Fruit fly (Drosophila melanogaster) whole organism, prepupa: ENCODE results near the gene CG13067.
A peak's percentile ranks its signal among the peaks of the same experiment; 100 is the strongest.

Experiments
- Blimp-1 ChIP-seq: fragments of 200-800 bp; sonication (Bioruptor generic); optimal IDR thresholded peaks from 3 replicates; lab custom pipeline; 2017; ENCODE audit warnings: missing biosample characterization, missing genetic modification characterization, mild to moderate bottlenecking, moderate library complexity, missing genetic modification reagents
- CG11294 ChIP-seq: fragments of 200-800 bp; sonication (Bioruptor generic); IDR thresholded peaks from 2 replicates; pipeline ENCODE4 v1.3.6; 2022; ENCODE audit warnings: missing biosample characterization, missing genetic modification characterization
- CG1621 ChIP-seq: fragments of 200-800 bp; sonication (Bioruptor generic); optimal IDR thresholded peaks from 3 replicates; lab custom pipeline; 2018; ENCODE audit warnings: missing biosample characterization, mild to moderate bottlenecking, missing genetic modification characterization
- CG3032 ChIP-seq: fragments of 200-800 bp; optimal IDR thresholded peaks from 2 replicates; lab custom pipeline; 2019; ENCODE audit warnings: missing biosample characterization, mild to moderate bottlenecking, missing genetic modification characterization, moderate library complexity
- CG31627 ChIP-seq: fragments of 200-800 bp; sonication (Bioruptor generic); optimal IDR thresholded peaks from 3 replicates; lab custom pipeline; 2016; ENCODE audit warnings: missing biosample characterization, missing genetic modification characterization
- CG32006 ChIP-seq: fragments of 200-800 bp; sonication (Bioruptor generic); optimal IDR thresholded peaks from 3 replicates; lab custom pipeline; 2017; ENCODE audit warnings: missing biosample characterization, mild to moderate bottlenecking, missing genetic modification characterization
- CG3919 ChIP-seq: fragments of 200-800 bp; sonication (Bioruptor generic); optimal IDR thresholded peaks from 3 replicates; lab custom pipeline; 2016; ENCODE audit warnings: missing biosample characterization, missing genetic modification characterization
- CG4318 ChIP-seq: fragments of 200-800 bp; sonication (Bioruptor generic); optimal IDR thresholded peaks from 3 replicates; lab custom pipeline; 2017; ENCODE audit warnings: missing biosample characterization, mild to moderate bottlenecking, missing genetic modification characterization
- CG6163 ChIP-seq: fragments of 200-800 bp; sonication (Bioruptor generic); IDR thresholded peaks from 3 replicates; pipeline ENCODE4 v1.3.6; 2022; ENCODE audit warnings: missing biosample characterization, missing genetic modification characterization
- CG6276 ChIP-seq: fragments of 200-800 bp; sonication (Bioruptor generic); optimal IDR thresholded peaks from 2 replicates; lab custom pipeline; 2017; ENCODE audit warnings: missing biosample characterization, mild to moderate bottlenecking, missing genetic modification characterization
- CG6792 ChIP-seq: fragments of 200-800 bp; sonication (Bioruptor generic); optimal IDR thresholded peaks from 3 replicates; lab custom pipeline; 2016; ENCODE audit warnings: missing biosample characterization, missing genetic modification characterization
- CG6854 ChIP-seq: fragments of 200-800 bp; sonication (Bioruptor generic); optimal IDR thresholded peaks from 2 replicates; lab custom pipeline; 2017; ENCODE audit warnings: missing biosample characterization, mild to moderate bottlenecking, missing genetic modification characterization
- CG7368 ChIP-seq: fragments of 200-800 bp; sonication (Bioruptor generic); optimal IDR thresholded peaks from 3 replicates; lab custom pipeline; 2016; ENCODE audit warnings: missing biosample characterization, missing genetic modification characterization
- CG8119 ChIP-seq: fragments of 200-800 bp; sonication (Bioruptor generic); IDR thresholded peaks from 3 replicates; pipeline ENCODE4 v1.3.6; 2022; ENCODE audit warnings: missing biosample characterization, missing genetic modification characterization
- Eip75B ChIP-seq: fragments of 200-800 bp; sonication (Bioruptor generic); optimal IDR thresholded peaks from 3 replicates; lab custom pipeline; 2016; ENCODE audit warnings: missing biosample characterization, missing genetic modification characterization
- Eip93F ChIP-seq: fragments of 200-800 bp; sonication (Bioruptor generic); optimal IDR thresholded peaks from 2 replicates; lab custom pipeline; 2016; ENCODE audit warnings: missing biosample characterization, mild to moderate bottlenecking, missing genetic modification characterization
- Ets21C ChIP-seq: fragments of 200-800 bp; sonication (Bioruptor generic); optimal IDR thresholded peaks from 3 replicates; lab custom pipeline; 2016; ENCODE audit warnings: missing biosample characterization, missing genetic modification characterization
- Hr38 ChIP-seq: sonication (Bioruptor generic); optimal IDR thresholded peaks from 2 replicates; lab custom pipeline; 2016; ENCODE audit warnings: missing biosample characterization, missing genetic modification characterization
- Hr39 ChIP-seq: fragments of 200-800 bp; sonication (Bioruptor generic); optimal IDR thresholded peaks from 2 replicates; lab custom pipeline; 2016; ENCODE audit warnings: missing biosample characterization, missing genetic modification characterization
- Hr4 ChIP-seq: fragments of 200-800 bp; sonication (Bioruptor generic); optimal IDR thresholded peaks from 3 replicates; lab custom pipeline; 2016; ENCODE audit warnings: missing biosample characterization, missing genetic modification characterization
- Lpt ChIP-seq: fragments of 200-800 bp; sonication (Bioruptor generic); optimal IDR thresholded peaks from 3 replicates; lab custom pipeline; 2016; ENCODE audit warnings: missing biosample characterization, missing genetic modification characterization
- Met ChIP-seq: fragments of 200-800 bp; sonication (Bioruptor generic); optimal IDR thresholded peaks from 3 replicates; lab custom pipeline; 2016; ENCODE audit warnings: missing biosample characterization, missing genetic modification characterization
- Sox14 ChIP-seq: fragments of 200-800 bp; sonication (Bioruptor generic); optimal IDR thresholded peaks from 3 replicates; lab custom pipeline; 2016; ENCODE audit warnings: missing biosample characterization, missing genetic modification characterization
- achi ChIP-seq: fragments of 200-800 bp; sonication (Bioruptor generic); optimal IDR thresholded peaks from 3 replicates; lab custom pipeline; 2016; ENCODE audit warnings: missing biosample characterization, missing genetic modification characterization
- acj6 ChIP-seq: fragments of 200-800 bp; sonication (Bioruptor generic); optimal IDR thresholded peaks from 3 replicates; lab custom pipeline; 2016; ENCODE audit warnings: missing biosample characterization, missing genetic modification characterization
- dsx ChIP-seq: fragments of 200-800 bp; optimal IDR thresholded peaks from 3 replicates; lab custom pipeline; 2019; ENCODE audit warnings: missing biosample characterization, mild to moderate bottlenecking, missing genetic modification characterization, moderate library complexity; ENCODE audit not compliant: poor library complexity, severe bottlenecking
- eg ChIP-seq: fragments of 200-800 bp; sonication (Bioruptor generic); IDR thresholded peaks from 3 replicates; pipeline ENCODE4 v1.3.6; 2022; ENCODE audit warnings: missing biosample characterization, missing genetic modification characterization
- esn ChIP-seq: fragments of 200-800 bp; sonication (Bioruptor generic); optimal IDR thresholded peaks from 2 replicates; lab custom pipeline; 2016; ENCODE audit warnings: missing biosample characterization, mild to moderate bottlenecking, missing genetic modification characterization, moderate library complexity
- fd59A ChIP-seq: fragments of 200-800 bp; sonication (Bioruptor generic); optimal IDR thresholded peaks from 2 replicates; lab custom pipeline; 2017; ENCODE audit warnings: missing biosample characterization, mild to moderate bottlenecking, missing genetic modification characterization, missing genetic modification reagents
- fd85E ChIP-seq: fragments of 200-800 bp; sonication (Bioruptor generic); optimal IDR thresholded peaks from 3 replicates; lab custom pipeline; 2016; ENCODE audit warnings: missing biosample characterization, missing genetic modification characterization
- fkh ChIP-seq: fragments of 200-800 bp; sonication (Bioruptor generic); optimal IDR thresholded peaks from 3 replicates; lab custom pipeline; 2017; ENCODE audit warnings: missing biosample characterization, mild to moderate bottlenecking, missing genetic modification characterization, moderate library complexity
- lz ChIP-seq: fragments of 200-800 bp; sonication (Bioruptor generic); optimal IDR thresholded peaks from 3 replicates; lab custom pipeline; 2016; ENCODE audit warnings: missing biosample characterization, missing genetic modification characterization
- salr ChIP-seq, 2 experiments: fragments of 200-800 bp; sonication (Bioruptor generic); optimal IDR thresholded peaks; 3 replicates each; lab custom pipeline; 2016 to 2018; ENCODE audit warnings: missing biosample characterization in 2 of 2, missing genetic modification characterization in 2 of 2, mild to moderate bottlenecking in 1 of 2
- ss ChIP-seq, 2 experiments: fragments of 200-800 bp; sonication (Bioruptor generic); optimal IDR thresholded peaks; 2 replicates in 1 of 2; 3 replicates in 1 of 2; lab custom pipeline; 2017 to 2018; ENCODE audit warnings: mild to moderate bottlenecking in 2 of 2, missing biosample characterization in 2 of 2, missing genetic modification characterization in 2 of 2, moderate library complexity in 1 of 2
- svp ChIP-seq: fragments of 200-800 bp; sonication (Bioruptor generic); peaks from one replicate; lab custom pipeline; 2016; ENCODE audit warnings: missing biosample characterization, missing genetic modification characterization
- topi ChIP-seq: fragments of 200-800 bp; sonication (Bioruptor generic); optimal IDR thresholded peaks from 3 replicates; lab custom pipeline; 2016; ENCODE audit warnings: missing biosample characterization, missing genetic modification characterization
- vri ChIP-seq: fragments of 200-800 bp; sonication (Bioruptor generic); optimal IDR thresholded peaks from 3 replicates; lab custom pipeline; 2016; ENCODE audit warnings: missing biosample characterization, mild to moderate bottlenecking, missing genetic modification characterization

The CG13067 gene

dm6 chr3L:16309972-16310371, 38.9 kb downstream of the CG13067 start (continued):
- TF ChIP-seq Hr39 (GFP tag; lab: Kevin White, UChicago) (peak; percentile 10), eg (GFP tag; lab: Robert Waterston, UW) (peak; percentile 86), achi (GFP tag; lab: Kevin White, UChicago) (peak; percentile 34), CG4318 (GFP tag; lab: Kevin White, UChicago) (peak; percentile 47), CG3032 (tag; lab: Kevin White, UChicago) (no peak), CG6276 (GFP tag; lab: Kevin White, UChicago) (peak; percentile 69), fd85E (GFP tag; lab: Kevin White, UChicago) (no peak), CG32006 (GFP tag; lab: Kevin White, UChicago) (peak; percentile 80), Lpt (GFP tag; lab: Kevin White, UChicago) (peak; percentile 56), Hr4 (GFP tag; lab: Kevin White, UChicago) (peak; percentile 77), fd59A (GFP tag; lab: Kevin White, UChicago) (no peak), CG8119 (GFP tag; lab: Robert Waterston, UW) (peak; percentile 66), svp (GFP tag; lab: Kevin White, UChicago) (no peak), CG6163 (peak; percentile 72; the same call in 2 of the 3 replicates), Met (GFP tag; lab: Kevin White, UChicago) (no peak), Blimp-1 (GFP tag; lab: Kevin White, UChicago) (no peak), fkh (GFP tag; lab: Kevin White, UChicago) (no peak), CG31627 (GFP tag; lab: Kevin White, UChicago) (no peak), Eip93F (no peak), topi (GFP tag; lab: Kevin White, UChicago) (no peak), Ets21C (no peak), Hr38 (GFP tag; lab: Kevin White, UChicago) (no peak), CG6854 (GFP tag; lab: Kevin White, UChicago) (no peak), CG7368 (peak; percentile 16), vri (no peak), CG3919 (GFP tag; lab: Kevin White, UChicago) (peak; percentile 52), CG1621 (no peak), dsx (no peak), CG11294 (GFP tag; lab: Robert Waterston, UW) (peak; percentile 52), acj6 (GFP tag; lab: Kevin White, UChicago) (peak; percentile 21), esn (GFP tag; lab: Kevin White, UChicago) (no peak), ss (GFP tag; optimal IDR thresholded peaks at IDR 0.05; lab: Kevin White, UChicago) (no peak), lz (peak; percentile 52)

- TF ChIP-seq achi (GFP tag; lab: Kevin White, UChicago) (peak; percentile 8), eg (GFP tag; lab: Robert Waterston, UW) (no peak), svp (GFP tag; lab: Kevin White, UChicago) (peak; percentile 12), Met (GFP tag; lab: Kevin White, UChicago) (no peak)
Observed at dm6 chr3L:16313985-16314384, 42.9 kb downstream of the CG13067 start, which contains the start of gene CG13062. TSS of gene CG13062 (plus strand) at chr3L:16314285.

dm6 chr3L:16317724-16318123, 46.6 kb downstream of the CG13067 start, which contains the start of gene Nplp3:
TSS of gene Nplp3 (plus strand) at chr3L:16318024.
- no peak for TF ChIP-seq Sox14 (GFP tag; lab: Kevin White, UChicago)
- no peak for TF ChIP-seq CG6276 (GFP tag; lab: Kevin White, UChicago)
- no peak for TF ChIP-seq dsx
- TF ChIP-seq Eip93F, result no peak
- no peak for TF ChIP-seq esn (GFP tag; lab: Kevin White, UChicago)

dm6 chr3L:16319399-16319906, 48.4 kb downstream of the CG13067 start, which contains the start of the genes CG13041 and CG13060:
TSS of gene CG13041 (minus strand) at chr3L:16319526.
TSS of gene CG13060 (plus strand) at chr3L:16319856.
- TF ChIP-seq CG6163, result no peak
- no peak for TF ChIP-seq CG6792 (GFP tag; lab: Kevin White, UChicago)
- no peak for TF ChIP-seq CG11294 (GFP tag; lab: Robert Waterston, UW)
- no peak for TF ChIP-seq Hr38 (GFP tag; lab: Kevin White, UChicago)
- no peak for TF ChIP-seq Eip75B
- no peak for TF ChIP-seq acj6 (GFP tag; lab: Kevin White, UChicago)
- TF ChIP-seq CG31627 (GFP tag; lab: Kevin White, UChicago), result no peak
- no peak for TF ChIP-seq salr (GFP tag; optimal IDR thresholded peaks at IDR 0.05; lab: Kevin White, UChicago)
